Fruit fly (Drosophila melanogaster) whole organism, adult: Measurements from ENCODE around the gene Uch-L5.

ENCODE experiments used
- CG7101 ChIP-seq: fragments of 200-800 bp; sonication (Bioruptor generic); optimal IDR thresholded peaks from 2 replicates; lab custom pipeline; 2018; ENCODE audit warnings: missing biosample characterization, mild to moderate bottlenecking, missing genetic modification characterization, moderate library complexity
- Crg-1 ChIP-seq: fragments of 200-800 bp; sonication (Bioruptor generic); optimal IDR thresholded peaks from 2 replicates; lab custom pipeline; 2016; ENCODE audit warnings: missing biosample characterization, missing genetic modification characterization
- cic ChIP-seq: fragments of 200-800 bp; sonication (Bioruptor generic); optimal IDR thresholded peaks from 2 replicates; lab custom pipeline; 2017; ENCODE audit warnings: missing biosample characterization, mild to moderate bottlenecking, missing genetic modification characterization, moderate library complexity
- kay ChIP-seq: fragments of 200-800 bp; sonication (Bioruptor generic); peaks from one replicate; lab custom pipeline; 2016; ENCODE audit warnings: missing biosample characterization, missing genetic modification characterization, borderline replicate concordance
- pad ChIP-seq: fragments of 200-800 bp; sonication (Bioruptor generic); optimal IDR thresholded peaks from 3 replicates; lab custom pipeline; 2017; ENCODE audit warnings: missing biosample characterization, missing genetic modification characterization, mild to moderate bottlenecking, moderate library complexity, missing genetic modification reagents

DNA sequence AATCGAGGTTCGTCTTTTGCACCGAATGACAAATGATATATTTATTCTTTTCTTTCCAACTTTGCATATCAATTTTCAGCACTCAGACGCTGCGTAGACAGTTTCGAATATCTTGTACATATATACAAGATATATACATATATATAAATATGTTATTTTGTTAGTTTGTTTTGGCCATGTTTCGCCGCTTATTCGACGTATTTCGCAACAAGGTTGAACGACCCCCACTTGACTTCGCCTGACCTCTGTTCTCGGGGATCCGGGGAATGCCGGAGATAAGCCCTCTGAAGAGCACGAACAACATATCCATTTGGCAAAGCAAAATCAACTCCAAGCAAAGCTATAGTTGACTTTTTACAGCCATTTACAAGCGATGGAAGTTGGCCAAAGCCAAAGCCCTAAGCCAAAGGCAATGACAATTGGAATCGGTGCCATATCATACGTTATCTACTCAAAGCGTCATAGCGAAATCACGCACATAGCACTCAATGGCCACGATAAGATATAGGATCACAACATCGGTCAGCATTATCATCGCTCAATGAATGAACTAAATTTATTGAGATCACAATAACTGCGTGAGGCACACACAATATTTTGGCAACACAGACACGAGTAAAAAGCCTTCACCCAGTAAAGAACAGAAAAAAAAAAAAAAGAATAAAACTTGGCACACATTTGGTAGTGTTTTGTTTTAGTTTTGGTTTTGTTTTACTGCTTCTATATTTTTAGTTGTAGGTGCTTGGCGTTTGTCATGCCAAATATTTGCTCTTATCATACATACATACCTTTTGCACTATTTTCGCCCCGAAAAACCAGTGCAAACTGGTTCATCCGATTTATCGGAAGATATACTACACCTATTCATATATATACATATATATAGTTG is 23.4 kb upstream of the Uch-L5 start:
- TF ChIP-seq Crg-1 (GFP tag; lab: Kevin White, UChicago): no peak
- no peak for TF ChIP-seq CG7101 (tag; lab: Kevin White, UChicago)
- TF ChIP-seq kay: peak; percentile 60
- TF ChIP-seq pad (GFP tag; lab: Kevin White, UChicago): no peak
- TF ChIP-seq cic (GFP tag; lab: Kevin White, UChicago): peak; percentile 28
